Fruit fly (Drosophila melanogaster) whole organism, embryonic: ENCODE measurements around the gene GNBP3.

Source experiments
- Aef1 ChIP-seq: fragments of 200-800 bp; sonication (Bioruptor generic); IDR thresholded peaks from 3 replicates; pipeline ENCODE4 v1.3.6; 2022; ENCODE audit warnings: missing biosample characterization, missing genetic modification characterization
- Antp ChIP-seq: fragments of 200-800 bp; sonication (Bioruptor generic); optimal IDR thresholded peaks from 3 replicates; lab custom pipeline; 2016; ENCODE audit warnings: missing biosample characterization, missing genetic modification characterization
- Blimp-1 ChIP-seq: fragments of 200-800 bp; sonication (Bioruptor generic); optimal IDR thresholded peaks from 3 replicates; lab custom pipeline; 2018; ENCODE audit warnings: missing biosample characterization, missing genetic modification characterization, mild to moderate bottlenecking, moderate library complexity, missing genetic modification reagents
- BtbVII ChIP-seq: fragments of 200-800 bp; sonication (Bioruptor generic); optimal IDR thresholded peaks from 3 replicates; lab custom pipeline; 2017; ENCODE audit warnings: missing biosample characterization, mild to moderate bottlenecking, missing genetic modification characterization
- Bteb2 ChIP-seq: fragments of 200-800 bp; sonication (Bioruptor generic); optimal IDR thresholded peaks from 2 replicates; lab custom pipeline; 2016; ENCODE audit warnings: missing biosample characterization, missing genetic modification characterization
- CG11504 ChIP-seq: fragments of 200-800 bp; sonication (Bioruptor generic); optimal IDR thresholded peaks from 3 replicates; lab custom pipeline; 2019; ENCODE audit warnings: missing biosample characterization, mild to moderate bottlenecking, missing genetic modification characterization, moderate library complexity
- CG13624 ChIP-seq: fragments of 200-800 bp; sonication (Bioruptor generic); optimal IDR thresholded peaks from 2 replicates; lab custom pipeline; 2016; ENCODE audit warnings: missing biosample characterization, missing genetic modification characterization
- CG1647 ChIP-seq: fragments of 200-800 bp; sonication (Bioruptor generic); optimal IDR thresholded peaks from 3 replicates; lab custom pipeline; 2016; ENCODE audit warnings: missing biosample characterization, missing genetic modification characterization
- CG17802 ChIP-seq: fragments of 200-800 bp; sonication (Bioruptor generic); optimal IDR thresholded peaks from 2 replicates; lab custom pipeline; 2018; ENCODE audit warnings: missing biosample characterization, mild to moderate bottlenecking, missing genetic modification characterization, moderate library complexity
- CG30403 ChIP-seq: fragments of 200-800 bp; sonication (Bioruptor generic); optimal IDR thresholded peaks from 3 replicates; lab custom pipeline; 2016; ENCODE audit warnings: missing biosample characterization, missing genetic modification characterization
- CG3065 ChIP-seq: fragments of 200-800 bp; sonication (Bioruptor generic); optimal IDR thresholded peaks from 2 replicates; lab custom pipeline; 2016; ENCODE audit warnings: missing biosample characterization, missing genetic modification characterization
- CG31388 ChIP-seq: fragments of 200-800 bp; sonication (Bioruptor generic); optimal IDR thresholded peaks from 2 replicates; lab custom pipeline; 2016; ENCODE audit warnings: missing biosample characterization, missing genetic modification characterization
- CG32772 ChIP-seq: fragments of 200-800 bp; sonication (Bioruptor generic); IDR thresholded peaks from 2 replicates; pipeline ENCODE4 v1.3.6; 2022; ENCODE audit warnings: missing biosample characterization, missing genetic modification characterization
- CG33557 ChIP-seq: fragments of 200-800 bp; sonication (Bioruptor generic); optimal IDR thresholded peaks from 2 replicates; lab custom pipeline; 2019; ENCODE audit warnings: missing biosample characterization, mild to moderate bottlenecking, missing genetic modification characterization, moderate library complexity
- CG34376 ChIP-seq: fragments of 200-800 bp; sonication (Bioruptor generic); optimal IDR thresholded peaks from 2 replicates; lab custom pipeline; 2018; ENCODE audit warnings: missing biosample characterization, mild to moderate bottlenecking, missing genetic modification characterization
- CG34422 ChIP-seq: fragments of 200-800 bp; sonication (Bioruptor generic); IDR thresholded peaks from 3 replicates; pipeline ENCODE4 v1.3.6; 2022; ENCODE audit warnings: missing biosample characterization, missing genetic modification characterization
- CG4424 ChIP-seq: fragments of 200-800 bp; sonication (Bioruptor generic); optimal IDR thresholded peaks from 3 replicates; lab custom pipeline; 2016; ENCODE audit warnings: missing biosample characterization, missing genetic modification characterization
- CG6254 ChIP-seq: fragments of 200-800 bp; sonication (Bioruptor generic); optimal IDR thresholded peaks from 3 replicates; lab custom pipeline; 2017; ENCODE audit warnings: mild to moderate bottlenecking, missing biosample characterization, missing genetic modification reagents, missing genetic modification characterization
- CG6689 ChIP-seq: fragments of 200-800 bp; sonication (Bioruptor generic); IDR thresholded peaks from 2 replicates; pipeline ENCODE4 v1.3.6; 2022; ENCODE audit warnings: missing biosample characterization, missing genetic modification characterization
- CG7987 ChIP-seq: fragments of 200-800 bp; sonication (Bioruptor generic); optimal IDR thresholded peaks from 2 replicates; lab custom pipeline; 2018; ENCODE audit warnings: missing biosample characterization, mild to moderate bottlenecking, missing genetic modification characterization, moderate library complexity
- Deaf1 ChIP-seq: fragments of 200-800 bp; optimal IDR thresholded peaks from 3 replicates; lab custom pipeline; 2019; ENCODE audit warnings: missing biosample characterization, mild to moderate bottlenecking, missing genetic modification characterization, moderate library complexity
- Eip74EF ChIP-seq, 2 experiments: fragments of 200-800 bp in 1 of 2; fragments of >200 bp in 1 of 2; sonication (Bioruptor generic) in 1 of 2; optimal IDR thresholded peaks; 2 replicates each; lab custom pipeline; 2017 to 2019; ENCODE audit warnings: missing biosample characterization in 2 of 2, missing genetic modification characterization in 2 of 2, mild to moderate bottlenecking in 1 of 2, moderate library complexity in 1 of 2
- Jarid2 ChIP-seq: fragments of 200-800 bp; sonication (Bioruptor generic); optimal IDR thresholded peaks from 3 replicates; lab custom pipeline; 2017; ENCODE audit warnings: mild to moderate bottlenecking, missing biosample characterization, missing genetic modification reagents, missing genetic modification characterization
- Med ChIP-seq: fragments of 200-800 bp; sonication (Bioruptor generic); peaks from one replicate; lab custom pipeline; 2016; ENCODE audit warnings: missing biosample characterization, missing genetic modification characterization, mild to moderate bottlenecking, inconsistent platforms, moderate library complexity
- Nf-YA ChIP-seq: fragments of 200-800 bp; sonication (Bioruptor generic); IDR thresholded peaks from 2 replicates; pipeline ENCODE4 v1.3.6; 2022; ENCODE audit warnings: missing biosample characterization, missing genetic modification characterization
- Sry-δ ChIP-seq: fragments of 200-800 bp; sonication (Bioruptor generic); optimal IDR thresholded peaks from 2 replicates; lab custom pipeline; 2016; ENCODE audit warnings: missing biosample characterization, missing genetic modification characterization
- TFAM ChIP-seq: fragments of 200-800 bp; sonication (Bioruptor generic); optimal IDR thresholded peaks from 2 replicates; lab custom pipeline; 2017; ENCODE audit warnings: missing biosample characterization, missing genetic modification characterization, inconsistent platforms
- YL-1 ChIP-seq: fragments of 200-800 bp; sonication (Bioruptor generic); optimal IDR thresholded peaks from 3 replicates; lab custom pipeline; 2017; ENCODE audit warnings: missing biosample characterization, mild to moderate bottlenecking, missing genetic modification characterization
- bcd ChIP-seq: fragments of 200-800 bp; sonication (Bioruptor generic); optimal IDR thresholded peaks from 2 replicates; lab custom pipeline; 2017; ENCODE audit warnings: missing biosample characterization, mild to moderate bottlenecking, missing genetic modification characterization
- cato ChIP-seq: fragments of 200-800 bp; sonication (Bioruptor generic); optimal IDR thresholded peaks from 2 replicates; lab custom pipeline; 2016; ENCODE audit warnings: missing biosample characterization, missing genetic modification characterization, borderline replicate concordance
- crp ChIP-seq, 2 experiments: fragments of 200-800 bp; sonication (Bioruptor generic); optimal IDR thresholded peaks; 2 replicates in 1 of 2; 3 replicates in 1 of 2; lab custom pipeline; 2017; ENCODE audit warnings: missing biosample characterization in 2 of 2, missing genetic modification characterization in 2 of 2, mild to moderate bottlenecking in 1 of 2, moderate library complexity in 1 of 2
- fu2 ChIP-seq: fragments of 200-800 bp; sonication (Bioruptor generic); optimal IDR thresholded peaks from 2 replicates; lab custom pipeline; 2016; ENCODE audit warnings: missing biosample characterization, missing genetic modification characterization
- kah ChIP-seq: fragments of 200-800 bp; sonication (Bioruptor generic); optimal IDR thresholded peaks from 2 replicates; lab custom pipeline; 2018; ENCODE audit warnings: missing biosample characterization, mild to moderate bottlenecking, missing genetic modification characterization
- ken ChIP-seq: fragments of 200-800 bp; sonication (Bioruptor generic); IDR thresholded peaks from 3 replicates; pipeline ENCODE4 v1.3.6; 2022; ENCODE audit warnings: missing biosample characterization, missing genetic modification characterization
- knrl ChIP-seq: fragments of 200-800 bp; sonication (Bioruptor generic); IDR thresholded peaks from 3 replicates; pipeline ENCODE4 v1.3.6; 2022; ENCODE audit warnings: missing biosample characterization, missing genetic modification characterization; ENCODE audit not compliant: partially characterized antibody
- mam ChIP-seq: fragments of 200-800 bp; sonication (Bioruptor generic); optimal IDR thresholded peaks from 3 replicates; lab custom pipeline; 2016; ENCODE audit warnings: missing biosample characterization, missing genetic modification characterization
- repo ChIP-seq: fragments of 200-800 bp; sonication (Bioruptor generic); optimal IDR thresholded peaks from 2 replicates; lab custom pipeline; 2016; ENCODE audit warnings: missing biosample characterization, missing genetic modification characterization
- row ChIP-seq: fragments of 200-800 bp; sonication (Bioruptor generic); IDR thresholded peaks from 3 replicates; pipeline ENCODE4 v1.3.6; 2022; ENCODE audit warnings: missing biosample characterization, missing genetic modification characterization
- salm ChIP-seq: fragments of 200-800 bp; sonication (Bioruptor generic); optimal IDR thresholded peaks from 2 replicates; lab custom pipeline; 2018; ENCODE audit warnings: missing biosample characterization, mild to moderate bottlenecking, missing genetic modification characterization
- seq ChIP-seq: fragments of 200-800 bp; sonication (Bioruptor generic); IDR thresholded peaks from 2 replicates; pipeline ENCODE4 v1.3.6; 2022; ENCODE audit warnings: missing biosample characterization, missing genetic modification characterization
- slp2 ChIP-seq: fragments of 200-800 bp; sonication (Bioruptor generic); optimal IDR thresholded peaks from 2 replicates; lab custom pipeline; 2016; ENCODE audit warnings: missing biosample characterization, missing genetic modification characterization
- sna ChIP-seq: fragments of 200-800 bp; sonication (Bioruptor generic); IDR thresholded peaks from 2 replicates; pipeline ENCODE4 v1.3.6; 2022; ENCODE audit warnings: missing biosample characterization, missing genetic modification characterization; ENCODE audit not compliant: partially characterized antibody
- ssp ChIP-seq: fragments of 200-800 bp; sonication (Bioruptor generic); IDR thresholded peaks from 2 replicates; pipeline ENCODE4 v1.3.6; 2022; ENCODE audit warnings: missing biosample characterization, missing genetic modification characterization
- stwl ChIP-seq: fragments of 200-800 bp; sonication (Bioruptor generic); optimal IDR thresholded peaks from 3 replicates; lab custom pipeline; 2018; ENCODE audit warnings: missing biosample characterization, mild to moderate bottlenecking, missing genetic modification characterization, moderate library complexity
- tap ChIP-seq: fragments of 200-800 bp; optimal IDR thresholded peaks from 3 replicates; lab custom pipeline; 2019; ENCODE audit warnings: missing biosample characterization, mild to moderate bottlenecking, missing genetic modification characterization, moderate library complexity
- toy ChIP-seq: fragments of 200-800 bp; sonication (Bioruptor generic); IDR thresholded peaks from 2 replicates; pipeline ENCODE4 v1.3.6; 2022; ENCODE audit warnings: missing biosample characterization, missing genetic modification characterization
- twi ChIP-seq: fragments of 200-800 bp; optimal IDR thresholded peaks from 2 replicates; lab custom pipeline; 2019; ENCODE audit warnings: missing biosample characterization, mild to moderate bottlenecking, missing genetic modification characterization, moderate library complexity
- tx ChIP-seq: fragments of 200-800 bp; sonication (Bioruptor generic); optimal IDR thresholded peaks from 2 replicates; lab custom pipeline; 2016; ENCODE audit warnings: missing biosample characterization, missing genetic modification characterization
- wdn ChIP-seq: fragments of 200-800 bp; sonication (Bioruptor generic); IDR thresholded peaks from 2 replicates; pipeline ENCODE4 v1.3.6; 2022; ENCODE audit warnings: missing biosample characterization, missing genetic modification characterization
- zfh2 ChIP-seq: fragments of 200-800 bp; sonication (Bioruptor generic); optimal IDR thresholded peaks from 2 replicates; lab custom pipeline; 2016; ENCODE audit warnings: missing biosample characterization, missing genetic modification characterization

Gene GNBP3

DNA sequence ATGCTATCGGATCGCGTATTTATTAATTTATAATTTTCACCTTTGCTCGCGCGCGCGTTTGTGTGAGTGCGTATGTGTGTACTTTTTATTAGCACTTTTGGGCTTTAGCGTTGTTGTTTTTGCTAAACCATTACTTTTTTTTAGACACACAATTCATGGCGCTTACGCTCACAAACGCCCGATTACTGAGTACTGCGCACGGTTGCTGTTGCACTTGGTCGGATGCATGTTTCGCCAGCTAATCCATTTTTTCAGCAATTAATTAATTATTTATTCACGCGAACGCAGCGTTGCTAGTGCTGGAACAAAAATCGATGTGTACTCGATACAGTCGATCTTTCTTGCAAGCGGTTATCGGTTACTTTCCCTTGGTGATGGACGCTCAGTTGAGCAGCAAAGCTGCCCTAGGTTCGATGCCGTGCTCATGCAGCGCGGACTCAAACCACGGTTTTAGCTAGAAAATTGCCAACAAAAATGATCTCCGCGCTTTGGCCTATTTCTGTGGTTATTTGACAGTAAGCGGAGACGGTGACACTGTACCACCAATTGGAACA lies 42.9 kb downstream of the GNBP3 start, which contains the start of the genes smg and CG5087 (continued):
- TF ChIP-seq slp2 = no peak
- no peak for TF ChIP-seq CG3065 (GFP tag; lab: Kevin White, UChicago)
- no peak for TF ChIP-seq CG31388 (GFP tag; lab: Kevin White, UChicago)
- TF ChIP-seq sna = peak; percentile 56
- TF ChIP-seq crp (GFP tag; optimal IDR thresholded peaks at IDR 0.05; lab: Kevin White, UChicago) = peak in 1 of 2 experiments; percentile 1
- no peak for TF ChIP-seq Nf-YA
- peak; percentile 74 for TF ChIP-seq CG13624 (GFP tag; lab: Kevin White, UChicago)
- TF ChIP-seq Blimp-1 (GFP tag; lab: Kevin White, UChicago) = no peak
- TF ChIP-seq CG4424 = peak; percentile 36
- peak; percentile 42 for TF ChIP-seq Jarid2
- TF ChIP-seq Deaf1 (tag; lab: Kevin White, UChicago) = peak; percentile 10
- peak; percentile 1 for TF ChIP-seq CG33557 (GFP tag; lab: Kevin White, UChicago)
- peak; percentile 85 for TF ChIP-seq stwl (tag; lab: Kevin White, UChicago)
- TF ChIP-seq CG7987 (GFP tag; lab: Kevin White, UChicago) = peak; percentile 56
- no peak for TF ChIP-seq seq (GFP tag; lab: Robert Waterston, UW)
- peak; percentile 70 for TF ChIP-seq ken (GFP tag; lab: Robert Waterston, UW)
- peak; percentile 50 for TF ChIP-seq CG30403 (GFP tag; lab: Kevin White, UChicago)
- peak; percentile 19 for TF ChIP-seq CG34376 (GFP tag; lab: Kevin White, UChicago)
- TF ChIP-seq cato (GFP tag; lab: Kevin White, UChicago) = no peak
- peak; percentile 92 for TF ChIP-seq Med (GFP tag; lab: Kevin White, UChicago)
- peak in 1 of 2 experiments; percentile 50 for TF ChIP-seq Eip74EF (GFP tag; optimal IDR thresholded peaks at IDR 0.05; lab: Kevin White, UChicago)
- TF ChIP-seq wdn (GFP tag; lab: Robert Waterston, UW) = peak; percentile 31; the same call in 1 of the 2 replicates
- peak; percentile 40 for TF ChIP-seq CG1647 (GFP tag; lab: Kevin White, UChicago)
- TF ChIP-seq bcd (GFP tag; lab: Kevin White, UChicago) = peak; percentile 58
- TF ChIP-seq knrl (GFP tag; lab: Robert Waterston, UW) = peak; percentile 67
- peak; percentile 16 for TF ChIP-seq Bteb2 (GFP tag; lab: Kevin White, UChicago)
- peak; percentile 33 for TF ChIP-seq tx (GFP tag; lab: Kevin White, UChicago)
- peak; percentile 63 for TF ChIP-seq repo (GFP tag; lab: Kevin White, UChicago)
- 0 out of 2 replicates have a peak, but pooled peaks have one; percentile 14 for TF ChIP-seq ssp (GFP tag; lab: Robert Waterston, UW)
- TF ChIP-seq tap = no peak
- TF ChIP-seq salm (tag; lab: Kevin White, UChicago) = peak; percentile 6
- peak; percentile 72 for TF ChIP-seq mam
- peak; percentile 14 for TF ChIP-seq BtbVII
- TF ChIP-seq YL-1 (GFP tag; lab: Kevin White, UChicago) = peak; percentile 78
- TF ChIP-seq TFAM = no peak
- TF ChIP-seq zfh2 (GFP tag; lab: Kevin White, UChicago) = peak; percentile 55
- TF ChIP-seq CG6689 (GFP tag; lab: Robert Waterston, UW) = no peak
- TF ChIP-seq kah (GFP tag; lab: Kevin White, UChicago) = no peak
- TF ChIP-seq Aef1 (GFP tag; lab: Robert Waterston, UW) = peak; percentile 45; the same call in 2 of the 3 replicates
- TF ChIP-seq CG34422 (GFP tag; lab: Robert Waterston, UW) = peak; percentile 59
- no peak for TF ChIP-seq CG6254 (GFP tag; lab: Kevin White, UChicago)
- peak; percentile 55 for TF ChIP-seq row (GFP tag; lab: Robert Waterston, UW)
- TF ChIP-seq Antp (GFP tag; lab: Kevin White, UChicago) = peak; percentile 56
- peak; percentile 99 for TF ChIP-seq Sry-δ (GFP tag; lab: Kevin White, UChicago)
- TF ChIP-seq twi (tag; lab: Kevin White, UChicago) = no peak
- no peak for TF ChIP-seq toy (GFP tag; lab: Robert Waterston, UW)
- no peak for TF ChIP-seq CG17802 (tag; lab: Kevin White, UChicago)
- TF ChIP-seq CG11504 (tag; lab: Kevin White, UChicago) = no peak
- TF ChIP-seq CG32772 = no peak
- peak; percentile 47 for TF ChIP-seq fu2 (GFP tag; lab: Kevin White, UChicago)
